Worm (Caenorhabditis elegans): ENCODE results near the gene K09E9.4.

ce11 chrX:15606585-15607276 lies 23.5 kb downstream of the K09E9.4 start, which contains the start of gene rab-14:
- TF ChIP-seq aly-2 (tag; optimal IDR thresholded peaks at IDR 0.05) (no peak), ceh-28 (tag; optimal IDR thresholded peaks at IDR 0.05) (peak; percentile 47), snpc-4 (tag; optimal IDR thresholded peaks at IDR 0.05) (no peak), ZK546.5 (tag; optimal IDR thresholded peaks at IDR 0.05) (no peak), fkh-10 (GFP tag; optimal IDR thresholded peaks at IDR 0.05) (peak; percentile 71), F44E2.7 (GFP tag; IDR thresholded peaks at IDR 0.05) (no peak), Y5F2A.4 (GFP tag; optimal IDR thresholded peaks at IDR 0.05) (no peak), saeg-2 (GFP tag; IDR thresholded peaks at IDR 0.05) (no peak), nhr-77 (tag; optimal IDR thresholded peaks at IDR 0.05) (no peak), nhr-76 (tag; optimal IDR thresholded peaks at IDR 0.05) (no peak)
